Worm (Caenorhabditis elegans) whole organism, L3 larva: ENCODE measurements around the gene ZK1240.9.

Experiments
- ama-1 ChIP-seq: fragments of 150-350 bp; optimal IDR thresholded peaks from 2 replicates; lab custom pipeline; 2018
- lin-39 ChIP-seq: fragments of 150-350 bp; optimal IDR thresholded peaks from 2 replicates; lab custom pipeline; 2018; ENCODE audit warnings: missing biosample characterization, missing genetic modification reagents, missing genetic modification characterization
- mdl-1 ChIP-seq: fragments of 150-350 bp; optimal IDR thresholded peaks from 2 replicates; lab custom pipeline; 2014; ENCODE audit warnings: missing biosample characterization, missing genetic modification characterization
- nhr-11 ChIP-seq: fragments of 150-350 bp; optimal IDR thresholded peaks from 2 replicates; lab custom pipeline; 2014; ENCODE audit warnings: missing biosample characterization, missing genetic modification characterization
- snpc-4 ChIP-seq: fragments of 150-350 bp; optimal IDR thresholded peaks from 2 replicates; lab custom pipeline; 2014; ENCODE audit warnings: missing biosample characterization, missing genetic modification characterization
- unc-39 ChIP-seq: sonication (generic microtip); optimal IDR thresholded peaks from 4 replicates; lab custom pipeline; 2017; ENCODE audit warnings: missing biosample characterization, missing genetic modification characterization
- unc-62 ChIP-seq: fragments of 150-350 bp; sonication (generic microtip); optimal IDR thresholded peaks from 4 replicates; lab custom pipeline; 2014; ENCODE audit warnings: missing biosample characterization, missing genetic modification reagents, missing genetic modification characterization
- ztf-4 ChIP-seq: fragments of 150-350 bp; optimal IDR thresholded peaks from 2 replicates; lab custom pipeline; 2014; ENCODE audit warnings: missing biosample characterization, missing genetic modification characterization

DNA sequence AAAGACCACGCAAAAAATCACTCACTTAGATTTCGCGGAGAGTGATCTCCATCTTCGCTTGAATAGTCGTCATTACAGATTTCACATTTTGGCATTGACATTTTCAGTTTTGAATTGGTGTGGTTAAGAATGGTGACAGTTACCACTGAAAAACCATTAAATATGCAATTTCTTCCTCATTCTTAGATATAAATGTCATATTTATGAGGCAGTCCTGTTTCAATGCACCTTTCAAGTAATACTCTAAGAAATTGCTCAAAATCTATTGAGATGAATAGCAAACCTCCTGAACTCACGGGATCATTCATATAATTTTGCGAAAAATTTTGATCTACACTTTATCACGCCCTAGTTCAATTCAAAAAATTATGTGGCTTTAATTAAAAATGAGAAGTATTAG is 26.0 kb upstream of the ZK1240.9 start, which contains the start of gene K09F6.7:
- TF ChIP-seq nhr-11 (tag; lab: Kevin White, UChicago) (no peak), mdl-1 (tag; lab: Kevin White, UChicago) (no peak), unc-62 (GFP tag; lab: Kevin White, UChicago) (no peak), lin-39 (tag; lab: Kevin White, UChicago) (no peak), unc-39 (tag; lab: Kevin White, UChicago) (no peak), ztf-4 (tag; lab: Kevin White, UChicago) (no peak), ama-1 (lab: Kevin White, UChicago) (no peak), snpc-4 (tag; lab: Kevin White, UChicago) (no peak)
